Fruit fly (Drosophila melanogaster): ENCODE data around the gene CG12025.

The CG12025 gene

dm6 chr3L:1876215-1876625, 11.0 kb downstream of the CG12025 start, which contains the start of gene dre4 (continued):
- peak; percentile 54 for TF ChIP-seq Ssrp (tag; optimal IDR thresholded peaks at IDR 0.05)
- peak; percentile 64 for TF ChIP-seq grau (tag; optimal IDR thresholded peaks at IDR 0.05)
- peak; percentile 53 for TF ChIP-seq D19B (GFP tag; optimal IDR thresholded peaks at IDR 0.05)
- TF ChIP-seq CG5953 (GFP tag; IDR thresholded peaks at IDR 0.05) = peak; percentile 36; the same call in 1 of the 2 replicates
- peak; percentile 74 for TF ChIP-seq CG2678 (tag; optimal IDR thresholded peaks at IDR 0.05)
- peak; percentile 63 for TF ChIP-seq Hr3 (GFP tag; optimal IDR thresholded peaks at IDR 0.05)
- no peak for TF ChIP-seq CG2129 (GFP tag; IDR thresholded peaks at IDR 0.05; ENCODE audit: partially characterized antibody)
- TF ChIP-seq CG16779 (GFP tag; IDR thresholded peaks at IDR 0.05) = 0 out of 2 replicates have a peak, but pooled peaks have one; percentile 15
- peak; percentile 62 for TF ChIP-seq Bteb2 (GFP tag; optimal IDR thresholded peaks at IDR 0.05)
- TF ChIP-seq CG18619 (GFP tag; optimal IDR thresholded peaks at IDR 0.05) = peak; percentile 35
- peak; percentile 49 for TF ChIP-seq CG8089 (GFP tag; optimal IDR thresholded peaks at IDR 0.05)
- no peak for TF ChIP-seq hth (optimal IDR thresholded peaks at IDR 0.05)
- peak; percentile 9 for TF ChIP-seq psq (GFP tag; optimal IDR thresholded peaks at IDR 0.05)
- peak; percentile 65 for TF ChIP-seq Max (GFP tag; optimal IDR thresholded peaks at IDR 0.05)
- peak; percentile 66 for TF ChIP-seq CTCF (GFP tag; optimal IDR thresholded peaks at IDR 0.05)
- TF ChIP-seq CG6272 (GFP tag; IDR thresholded peaks at IDR 0.05) = peak; percentile 47; the same call in 1 of the 2 replicates
- no peak for TF ChIP-seq kni (GFP tag; optimal IDR thresholded peaks at IDR 0.05)
- peak; percentile 52 for TF ChIP-seq Mes4 (GFP tag; optimal IDR thresholded peaks at IDR 0.05)

- TF ChIP-seq wor (GFP tag; IDR thresholded peaks at IDR 0.05) (no peak), da (GFP tag; optimal IDR thresholded peaks at IDR 0.05) (no peak), lab (GFP tag; optimal IDR thresholded peaks at IDR 0.05) (peak; percentile 66), CG3726 (GFP tag; IDR thresholded peaks at IDR 0.05) (0 out of 3 replicates have a peak, but pooled peaks have one; percentile 18), CG17359 (tag; optimal IDR thresholded peaks at IDR 0.05) (peak; percentile 51), seq (GFP tag; IDR thresholded peaks at IDR 0.05) (no peak), kni (GFP tag; optimal IDR thresholded peaks at IDR 0.05) (no peak), croc (GFP tag; conservative IDR thresholded peaks at IDR 0.05) (0 out of 3 replicates have a peak, but pooled peaks have one; percentile 14), CG14441 (GFP tag; IDR thresholded peaks at IDR 0.05) (peak; percentile 73), CG30431 (GFP tag; optimal IDR thresholded peaks at IDR 0.05) (no peak), nmo (GFP tag; optimal IDR thresholded peaks at IDR 0.05) (no peak), ro (GFP tag; IDR thresholded peaks at IDR 0.05) (0 out of 2 replicates have a peak, but pooled peaks have one; percentile 13), Hr39 (optimal IDR thresholded peaks at IDR 0.05) (no peak), ssp (GFP tag; IDR thresholded peaks at IDR 0.05) (peak; percentile 59; the same call in 1 of the 2 replicates), CG12659 (GFP tag; optimal IDR thresholded peaks at IDR 0.05) (no peak), CG6683 (GFP tag; optimal IDR thresholded peaks at IDR 0.05) (no peak), gem (tag; optimal IDR thresholded peaks at IDR 0.05) (no peak), CG5953 (GFP tag; IDR thresholded peaks at IDR 0.05) (0 out of 2 replicates have a peak, but pooled peaks have one; percentile 40), Pdp1 (GFP tag; optimal IDR thresholded peaks at IDR 0.05) (peak; percentile 11 to 24), CG9437 (GFP tag; optimal IDR thresholded peaks at IDR 0.05) (no peak), CG12744 (GFP tag; optimal IDR thresholded peaks at IDR 0.05) (no peak), CG34422 (GFP tag; IDR thresholded peaks at IDR 0.05) (peak; percentile 48; the same call in 1 of the 3 replicates), Adf1 (GFP tag; IDR thresholded peaks at IDR 0.05) (no peak), esg (GFP tag; conservative IDR thresholded peaks at IDR 0.05) (peak; percentile 27; the same call in 1 of the 2 replicates), stc (GFP tag; IDR thresholded peaks at IDR 0.05) (peak; percentile 53), CG10366 (GFP tag; IDR thresholded peaks at IDR 0.05) (peak; percentile 34; the same call in 1 of the 2 replicates), h (optimal IDR thresholded peaks at IDR 0.05) (no peak), Dll (GFP tag; IDR thresholded peaks at IDR 0.05; ENCODE audit: partially characterized antibody) (no peak), mld (GFP tag; IDR thresholded peaks at IDR 0.05; ENCODE audit: partially characterized antibody) (no peak), Xbp1 (GFP tag; optimal IDR thresholded peaks at IDR 0.05) (no peak), schlank (tag; optimal IDR thresholded peaks at IDR 0.05) (no peak), ken (GFP tag; IDR thresholded peaks at IDR 0.05) (no peak), CG18262 (tag; optimal IDR thresholded peaks at IDR 0.05) (no peak), CG7271 (tag; optimal IDR thresholded peaks at IDR 0.05) (no peak), kay (GFP tag; optimal IDR thresholded peaks at IDR 0.05) (no peak)
Measured at dm6 chr3L:1880692-1881091, 15.5 kb downstream of the CG12025 start.
